Worm (Caenorhabditis elegans) whole organism, L2 larva: ENCODE data around the gene egg-1.

ENCODE experiments used
- C34F6.9 ChIP-seq: fragments of 150-350 bp; optimal IDR thresholded peaks from 2 replicates; lab custom pipeline; 2014; ENCODE audit warnings: missing biosample characterization, missing genetic modification characterization
- R02D3.7 ChIP-seq: fragments of 150-350 bp; optimal IDR thresholded peaks from 2 replicates; lab custom pipeline; 2014; ENCODE audit warnings: missing biosample characterization, missing genetic modification characterization
- Y55F3AM.14 ChIP-seq: fragments of 200-800 bp; sonication (Bioruptor generic); optimal IDR thresholded peaks from 2 replicates; lab custom pipeline; 2018; ENCODE audit warnings: mild to moderate bottlenecking, missing genetic modification characterization, missing compliant biosample characterization
- ZK546.5 ChIP-seq: sonication (generic microtip); optimal IDR thresholded peaks from 2 replicates; lab custom pipeline; 2017; ENCODE audit warnings: missing biosample characterization, missing genetic modification characterization
- alr-1 ChIP-seq: fragments of 150-350 bp; optimal IDR thresholded peaks from 2 replicates; lab custom pipeline; 2014; ENCODE audit warnings: missing biosample characterization, missing genetic modification characterization
- ama-1 ChIP-seq: fragments of 150-350 bp; optimal IDR thresholded peaks from 2 replicates; lab custom pipeline; 2018; ENCODE audit warnings: inconsistent platforms
- ceh-16 ChIP-seq: fragments of 150-350 bp; optimal IDR thresholded peaks from 2 replicates; lab custom pipeline; 2014; ENCODE audit warnings: missing biosample characterization, missing genetic modification characterization
- ceh-82 ChIP-seq: fragments of 150-350 bp; optimal IDR thresholded peaks from 2 replicates; lab custom pipeline; 2014; ENCODE audit warnings: missing biosample characterization, missing genetic modification characterization
- crh-2 ChIP-seq: sonication (generic microtip); optimal IDR thresholded peaks from 2 replicates; lab custom pipeline; 2017; ENCODE audit warnings: missing biosample characterization, missing genetic modification characterization
- dmd-4 ChIP-seq: sonication (generic microtip); optimal IDR thresholded peaks from 2 replicates; lab custom pipeline; 2017; ENCODE audit warnings: missing biosample characterization, missing genetic modification characterization
- egl-27 ChIP-seq: sonication (generic microtip); optimal IDR thresholded peaks from 3 replicates; lab custom pipeline; 2017; ENCODE audit warnings: missing biosample characterization, missing genetic modification reagents, missing genetic modification characterization
- elt-1 ChIP-seq: fragments of 150-350 bp; optimal IDR thresholded peaks from 2 replicates; lab custom pipeline; 2014; ENCODE audit warnings: missing biosample characterization, missing genetic modification characterization
- elt-3 ChIP-seq: sonication (generic microtip); optimal IDR thresholded peaks from 2 replicates; lab custom pipeline; 2017; ENCODE audit warnings: missing biosample characterization, missing genetic modification characterization
- fos-1 ChIP-seq: fragments of 150-350 bp; optimal IDR thresholded peaks from 2 replicates; lab custom pipeline; 2014; ENCODE audit warnings: missing biosample characterization, missing genetic modification characterization
- gmeb-1 ChIP-seq: fragments of 150-350 bp; optimal IDR thresholded peaks from 2 replicates; lab custom pipeline; 2014; ENCODE audit warnings: missing biosample characterization, missing genetic modification characterization
- lin-13 ChIP-seq: fragments of 150-350 bp; optimal IDR thresholded peaks from 2 replicates; lab custom pipeline; 2014; ENCODE audit warnings: missing biosample characterization, missing genetic modification reagents, missing genetic modification characterization
- lin-39 ChIP-seq: fragments of 150-350 bp; optimal IDR thresholded peaks from 2 replicates; lab custom pipeline; 2014; ENCODE audit warnings: missing biosample characterization, missing genetic modification reagents, missing genetic modification characterization
- lsy-2 ChIP-seq, 2 experiments: fragments of 150-350 bp in 1 of 2; sonication (generic microtip) in 1 of 2; optimal IDR thresholded peaks; 2 replicates each; lab custom pipeline; 2014 to 2017; ENCODE audit warnings: missing biosample characterization in 2 of 2, missing genetic modification characterization in 2 of 2
- mab-5 ChIP-seq: fragments of 150-350 bp; optimal IDR thresholded peaks from 2 replicates; lab custom pipeline; 2014; ENCODE audit warnings: missing biosample characterization, missing genetic modification characterization
- mbf-1 ChIP-seq: sonication (generic microtip); optimal IDR thresholded peaks from 2 replicates; lab custom pipeline; 2017; ENCODE audit warnings: missing biosample characterization, missing genetic modification characterization
- mdl-1 ChIP-seq, 2 experiments: fragments of 150-350 bp in 1 of 2; sonication (generic microtip) in 1 of 2; optimal IDR thresholded peaks; 2 replicates each; lab custom pipeline; 2017; ENCODE audit warnings: missing biosample characterization in 2 of 2, missing genetic modification characterization in 2 of 2
- nhr-10 ChIP-seq: sonication (generic microtip); optimal IDR thresholded peaks from 2 replicates; lab custom pipeline; 2017; ENCODE audit warnings: missing biosample characterization, missing genetic modification characterization
- nhr-11 ChIP-seq: fragments of 150-350 bp; optimal IDR thresholded peaks from 2 replicates; lab custom pipeline; 2014; ENCODE audit warnings: missing biosample characterization, missing genetic modification characterization
- nhr-12 ChIP-seq: fragments of 150-350 bp; optimal IDR thresholded peaks from 2 replicates; lab custom pipeline; 2014; ENCODE audit warnings: missing biosample characterization, missing genetic modification characterization
- nhr-129 ChIP-seq: fragments of 150-350 bp; optimal IDR thresholded peaks from 2 replicates; lab custom pipeline; 2014; ENCODE audit warnings: missing biosample characterization, missing genetic modification characterization
- nhr-21 ChIP-seq: fragments of 150-350 bp; optimal IDR thresholded peaks from 2 replicates; lab custom pipeline; 2014; ENCODE audit warnings: missing biosample characterization, missing genetic modification characterization
- nhr-23 ChIP-seq: fragments of 150-350 bp; optimal IDR thresholded peaks from 2 replicates; lab custom pipeline; 2014; ENCODE audit warnings: missing biosample characterization, missing genetic modification reagents, missing genetic modification characterization
- nhr-25 ChIP-seq: fragments of 150-350 bp; sonication (generic microtip); optimal IDR thresholded peaks from 3 replicates; lab custom pipeline; 2014; ENCODE audit warnings: missing biosample characterization, missing genetic modification characterization
- nhr-6 ChIP-seq: fragments of 150-350 bp; optimal IDR thresholded peaks from 2 replicates; lab custom pipeline; 2014; ENCODE audit warnings: missing biosample characterization, missing genetic modification characterization
- nhr-77 ChIP-seq: fragments of 150-350 bp; optimal IDR thresholded peaks from 2 replicates; lab custom pipeline; 2014; ENCODE audit warnings: missing biosample characterization, missing genetic modification characterization
- peb-1 ChIP-seq: fragments of 150-350 bp; optimal IDR thresholded peaks from 2 replicates; lab custom pipeline; 2014; ENCODE audit warnings: missing biosample characterization, missing genetic modification characterization
- skn-1 ChIP-seq: sonication (generic microtip); optimal IDR thresholded peaks from 2 replicates; lab custom pipeline; 2017; ENCODE audit warnings: missing biosample characterization, missing genetic modification characterization
- sma-3 ChIP-seq: sonication (generic microtip); optimal IDR thresholded peaks from 2 replicates; lab custom pipeline; 2016; ENCODE audit warnings: missing genetic modification reagents, missing genetic modification characterization, missing compliant biosample characterization
- sma-9 ChIP-seq, 2 experiments: fragments of 150-350 bp in 1 of 2; sonication (generic microtip) in 1 of 2; optimal IDR thresholded peaks; 2 replicates each; lab custom pipeline; 2014 to 2016; ENCODE audit warnings: missing genetic modification characterization in 2 of 2, mild to moderate bottlenecking in 1 of 2, missing biosample characterization in 1 of 2, missing compliant biosample characterization in 1 of 2, missing genetic modification reagents in 1 of 2, moderate library complexity in 1 of 2
- snpc-4 ChIP-seq: fragments of 150-350 bp; optimal IDR thresholded peaks from 2 replicates; lab custom pipeline; 2014; ENCODE audit warnings: missing biosample characterization, missing genetic modification characterization
- unc-55 ChIP-seq: fragments of 150-350 bp; sonication (generic microtip); optimal IDR thresholded peaks from 3 replicates; lab custom pipeline; 2014; ENCODE audit warnings: missing biosample characterization, missing genetic modification reagents, missing genetic modification characterization
- unc-62 ChIP-seq: fragments of 150-350 bp; optimal IDR thresholded peaks from 2 replicates; lab custom pipeline; 2014; ENCODE audit warnings: missing biosample characterization, missing genetic modification reagents, missing genetic modification characterization
- zag-1 ChIP-seq: fragments of 150-350 bp; optimal IDR thresholded peaks from 2 replicates; lab custom pipeline; 2014; ENCODE audit warnings: missing biosample characterization, missing genetic modification characterization
- ztf-1 ChIP-seq: fragments of 200-800 bp; sonication (Bioruptor generic); conservative IDR thresholded peaks from 2 replicates; pipeline ENCODE4 v1.3.6; 2022; ENCODE audit warnings: missing genetic modification characterization, missing compliant biosample characterization
- ztf-11 ChIP-seq: sonication (generic microtip); optimal IDR thresholded peaks from 2 replicates; lab custom pipeline; 2017; ENCODE audit warnings: missing biosample characterization, missing genetic modification characterization

egg-1 gene

DNA sequence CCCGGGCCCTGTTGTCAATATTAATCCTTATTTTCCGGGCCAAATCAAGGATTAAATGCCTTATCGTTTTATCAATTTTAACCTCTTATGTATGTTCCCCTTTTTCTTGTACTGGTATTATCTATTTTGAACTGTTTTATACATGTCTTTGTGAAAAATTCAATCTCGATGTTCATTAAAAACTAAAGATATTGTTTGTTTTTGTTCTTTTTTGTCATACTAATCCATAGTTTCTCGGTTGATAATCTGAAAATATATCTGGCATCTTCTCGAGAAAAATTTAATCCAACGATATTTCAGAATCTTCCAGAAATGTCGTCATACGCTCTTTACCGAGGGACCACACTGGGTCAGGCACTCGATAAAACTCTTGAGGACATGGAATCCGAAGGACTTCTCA, 34.2 kb upstream of the egg-1 start, which contains the start of gene B0336.13:
Gene B0336.13 (plus strand): TSS at position 301 of the 400 bp plus-strand sequence.
- TF ChIP-seq nhr-21 (tag; lab: Kevin White, UChicago), result no peak

DNA sequence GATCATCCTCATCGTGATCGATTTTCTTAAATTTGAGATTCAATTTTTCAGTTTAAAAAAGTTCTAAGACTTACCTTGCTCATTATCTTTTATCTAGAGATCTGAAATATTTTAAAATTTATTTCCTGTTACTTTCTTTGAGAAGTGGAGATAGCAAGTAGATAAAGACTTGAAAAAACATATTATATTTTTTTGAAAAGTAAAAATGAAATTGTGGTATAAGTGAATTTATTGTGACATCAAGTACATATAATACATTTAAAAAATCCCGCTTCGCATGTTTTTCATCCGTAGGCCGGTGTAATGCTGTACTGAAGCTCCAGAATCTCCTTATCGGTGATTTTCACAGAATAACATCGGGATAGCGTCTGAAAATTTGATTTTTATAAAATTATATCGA, 30.7 kb upstream of the egg-1 start, which contains the start of gene B0336.7:
Gene B0336.7 (minus strand): TSS at position 101 of the 400 bp plus-strand sequence.
- TF ChIP-seq sma-3 (GFP tag; lab: Kevin White, UChicago) (no peak), nhr-12 (tag; lab: Kevin White, UChicago) (no peak), nhr-25 (tag; lab: Kevin White, UChicago) (no peak), alr-1 (no peak), mbf-1 (tag; lab: Kevin White, UChicago) (no peak), snpc-4 (no peak), peb-1 (tag; lab: Kevin White, UChicago) (no peak), nhr-77 (no peak)

DNA sequence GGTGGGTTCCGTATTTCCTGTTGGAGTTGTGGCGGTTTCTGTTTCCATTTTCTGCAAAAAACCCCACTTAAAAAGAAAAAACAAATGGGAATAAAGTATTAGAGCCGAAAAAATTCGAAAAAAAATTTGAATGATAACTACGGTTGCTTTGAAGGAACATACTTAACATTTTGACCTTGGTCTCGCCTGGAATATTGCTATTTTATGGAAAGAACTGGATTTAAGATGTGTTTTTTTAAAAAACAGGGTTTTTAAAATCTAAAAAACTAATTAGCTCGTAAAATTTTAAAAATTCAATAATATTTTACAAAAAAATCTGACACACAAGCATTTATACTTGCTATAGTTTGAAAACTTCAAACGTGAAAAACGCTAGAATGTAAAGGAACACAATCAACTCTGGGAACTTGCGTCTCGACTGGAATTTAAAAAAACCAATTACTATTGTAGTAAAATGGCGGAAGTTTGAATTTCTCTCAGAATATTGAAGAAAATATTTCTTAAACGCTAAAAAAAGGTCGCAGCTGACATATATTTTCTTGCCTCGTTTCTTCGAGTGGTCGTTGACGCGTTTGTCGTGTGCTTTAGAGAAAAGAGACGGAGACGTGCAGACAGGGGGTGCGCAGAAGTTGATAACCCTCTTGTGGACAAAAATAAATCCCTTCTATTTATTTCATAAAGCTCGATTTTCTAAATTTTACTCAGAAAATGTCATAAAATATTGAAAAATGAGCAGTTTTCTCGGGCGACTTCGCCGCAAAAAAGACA, 29.8 kb upstream of the egg-1 start, which contains the start of the genes lgg-3 and rgs-5:
Gene lgg-3 (minus strand): TSS at position 51 of the 768 bp plus-strand sequence.
Gene rgs-5 (plus strand): TSS at position 593 of the 768 bp plus-strand sequence.
- no peak for TF ChIP-seq ceh-82 (tag; lab: Kevin White, UChicago)
- no peak for TF ChIP-seq dmd-4 (tag; lab: Kevin White, UChicago)
- TF ChIP-seq ceh-16, result no peak
- TF ChIP-seq nhr-23 (tag; lab: Kevin White, UChicago), result no peak
- peak; percentile 1 to 65 for TF ChIP-seq lsy-2 (tag; optimal IDR thresholded peaks at IDR 0.05; lab: Kevin White, UChicago)
- no peak for TF ChIP-seq unc-62
- peak; percentile 52 for TF ChIP-seq nhr-129 (tag; lab: Kevin White, UChicago)
- peak; percentile 50 for TF ChIP-seq lin-13
- TF ChIP-seq nhr-12 (tag; lab: Kevin White, UChicago), result no peak
- TF ChIP-seq mdl-1 (tag; optimal IDR thresholded peaks at IDR 0.05; lab: Kevin White, UChicago), result no peak
- no peak for TF ChIP-seq mbf-1 (tag; lab: Kevin White, UChicago)
- TF ChIP-seq fos-1 (tag; lab: Kevin White, UChicago), result peak; percentile 24
- TF ChIP-seq skn-1 (tag; lab: Kevin White, UChicago), result no peak
- no peak for TF ChIP-seq nhr-77
- no peak for TF ChIP-seq lin-39 (tag; lab: Kevin White, UChicago)
- peak; percentile 56 for TF ChIP-seq C34F6.9 (tag; lab: Kevin White, UChicago)
- no peak for TF ChIP-seq egl-27 (tag; lab: Kevin White, UChicago)
- TF ChIP-seq ama-1 (lab: Kevin White, UChicago), result no peak
- TF ChIP-seq zag-1 (tag; lab: Kevin White, UChicago), result no peak
- peak; percentile 61 for TF ChIP-seq unc-55 (GFP tag; lab: Kevin White, UChicago)
- TF ChIP-seq nhr-21 (tag; lab: Kevin White, UChicago), result no peak
- no peak for TF ChIP-seq peb-1 (tag; lab: Kevin White, UChicago)
- TF ChIP-seq R02D3.7, result no peak
- no peak for TF ChIP-seq ztf-1
- no peak for TF ChIP-seq mab-5
- no peak for TF ChIP-seq ztf-11 (tag; lab: Kevin White, UChicago)
- no peak for TF ChIP-seq nhr-11 (tag; lab: Kevin White, UChicago)
- peak; percentile 53 for TF ChIP-seq crh-2 (tag; lab: Kevin White, UChicago)
- TF ChIP-seq nhr-10 (tag; lab: Kevin White, UChicago), result no peak
- no peak for TF ChIP-seq elt-1 (tag; lab: Kevin White, UChicago)
- TF ChIP-seq nhr-25 (tag; lab: Kevin White, UChicago), result no peak
- no peak for TF ChIP-seq nhr-6 (tag; lab: Kevin White, UChicago)
- peak; percentile 34 for TF ChIP-seq snpc-4

DNA sequence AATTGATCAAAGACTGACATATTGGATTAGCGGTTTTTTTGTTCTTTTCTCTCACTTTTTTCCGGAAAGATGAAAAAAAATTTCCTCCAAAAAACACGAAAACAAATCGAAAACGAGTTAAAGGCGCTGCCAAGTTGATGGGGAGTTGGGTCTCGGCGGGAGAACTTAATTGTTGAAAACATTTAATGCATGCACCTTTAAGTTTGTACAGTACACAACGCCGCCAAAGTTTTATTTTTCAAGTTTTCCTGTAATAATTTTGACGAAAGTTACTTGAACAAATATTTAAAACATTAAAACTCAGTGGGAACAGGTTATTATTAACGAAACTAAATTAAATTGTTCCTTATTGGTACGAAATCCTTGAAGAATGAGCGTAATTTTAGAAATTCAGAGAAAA, 26.5 kb upstream of the egg-1 start:
- no peak for TF ChIP-seq nhr-77
- no peak for TF ChIP-seq gmeb-1
- TF ChIP-seq sma-9 (GFP tag; optimal IDR thresholded peaks at IDR 0.05; lab: Kevin White, UChicago), result no peak
- TF ChIP-seq sma-9 (tag; optimal IDR thresholded peaks at IDR 0.05; lab: Kevin White, UChicago), result no peak
- TF ChIP-seq Y55F3AM.14 (GFP tag; lab: Kevin White, UChicago), result no peak
- TF ChIP-seq ZK546.5, result no peak
- no peak for TF ChIP-seq elt-3
- TF ChIP-seq unc-55 (GFP tag; lab: Kevin White, UChicago), result no peak
- no peak for TF ChIP-seq nhr-129 (tag; lab: Kevin White, UChicago)
- no peak for TF ChIP-seq nhr-11 (tag; lab: Kevin White, UChicago)
